Worm (Caenorhabditis elegans): ENCODE measurements around the gene sri-34.

sri-34 gene

ce11 chrII:3151615-3152014, 7.3 kb downstream of the sri-34 start, which contains the start of the genes T10D4.14 and T10D4.19:
Gene T10D4.14 (minus strand): TSS chrII:3151715.
Gene T10D4.19 (plus strand): TSS chrII:3151918.
- TF ChIP-seq egl-27 (tag; optimal IDR thresholded peaks at IDR 0.05) (no peak), nhr-19 (GFP tag; conservative IDR thresholded peaks at IDR 0.05) (no peak), lsy-2 (tag; optimal IDR thresholded peaks at IDR 0.05) (no peak), sptf-1 (tag; optimal IDR thresholded peaks at IDR 0.05) (no peak), ets-5 (GFP tag; IDR thresholded peaks at IDR 0.05) (no peak), snu-23 (GFP tag; optimal IDR thresholded peaks at IDR 0.05) (no peak), xbp-1 (tag; optimal IDR thresholded peaks at IDR 0.05) (no peak), nhr-71 (tag; optimal IDR thresholded peaks at IDR 0.05) (no peak), unc-62 (GFP tag; optimal IDR thresholded peaks at IDR 0.05) (no peak), nhr-11 (tag; optimal IDR thresholded peaks at IDR 0.05) (no peak), nhr-76 (tag; optimal IDR thresholded peaks at IDR 0.05) (no peak), ceh-88 (GFP tag; IDR thresholded peaks at IDR 0.05) (no peak), unc-130 (tag; optimal IDR thresholded peaks at IDR 0.05) (no peak), snpc-4 (tag; optimal IDR thresholded peaks at IDR 0.05) (no peak), pag-3 (tag; optimal IDR thresholded peaks at IDR 0.05; ENCODE audit: borderline replicate concordance, insufficient read depth) (no peak), mab-9 (GFP tag; IDR thresholded peaks at IDR 0.05) (no peak), nhr-28 (tag; optimal IDR thresholded peaks at IDR 0.05) (no peak), fkh-10 (GFP tag; optimal IDR thresholded peaks at IDR 0.05) (no peak), jun-1 (tag; optimal IDR thresholded peaks at IDR 0.05) (no peak)

DNA sequence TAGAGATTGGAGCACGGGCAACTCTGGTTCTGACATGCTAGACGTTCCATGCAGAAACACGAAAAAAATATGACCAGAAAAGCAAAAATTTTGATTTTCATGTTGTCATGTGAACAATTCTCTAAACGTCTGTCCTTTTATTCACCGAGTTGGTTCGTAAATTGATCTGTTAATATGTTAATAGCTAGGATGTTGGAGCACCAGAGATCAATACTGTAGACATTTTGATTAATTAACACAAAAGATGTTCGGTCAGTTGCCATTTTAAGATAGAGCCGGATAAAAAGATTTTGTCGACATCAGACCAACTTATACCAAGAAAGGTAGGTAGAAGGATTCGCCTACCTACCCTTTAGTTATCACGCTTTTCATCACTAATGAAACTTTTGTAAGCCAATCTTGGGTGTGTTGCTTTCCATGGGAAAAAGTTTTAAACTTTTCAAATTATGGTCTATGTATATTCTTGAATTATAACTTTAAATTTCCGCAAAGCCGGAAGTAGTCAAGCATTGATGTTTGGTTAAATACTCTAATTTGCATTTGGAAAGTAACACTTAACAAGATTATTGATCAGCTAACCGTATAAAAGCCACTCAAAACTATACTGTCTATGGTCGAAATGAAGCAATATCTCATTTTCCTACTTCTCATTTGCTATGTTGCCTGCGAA, 9.2 kb downstream of the sri-34 start, which contains the start of the genes T10D4.11 and T10D4.1:
Gene T10D4.11, minus strand, starts transcription at position 101 of the 670 bp plus-strand sequence.
Gene T10D4.1, plus strand, starts transcription at position 620 of the 670 bp plus-strand sequence.
- no peak for TF ChIP-seq C16A3.4 (tag; optimal IDR thresholded peaks at IDR 0.05)

ce11 chrII:3148404-3148803, 10.5 kb downstream of the sri-34 start:
- no peak for TF ChIP-seq egl-13 (tag; optimal IDR thresholded peaks at IDR 0.05)
- TF ChIP-seq nhr-84 (tag; optimal IDR thresholded peaks at IDR 0.05) = no peak
- no peak for TF ChIP-seq lin-14 (GFP tag; optimal IDR thresholded peaks at IDR 0.05)
- no peak for TF ChIP-seq hlh-17 (GFP tag; optimal IDR thresholded peaks at IDR 0.05; ENCODE audit: borderline replicate concordance)
- no peak for TF ChIP-seq fkh-4 (tag; optimal IDR thresholded peaks at IDR 0.05; ENCODE audit: borderline replicate concordance)
- TF ChIP-seq mab-9 (GFP tag; IDR thresholded peaks at IDR 0.05) = no peak
- no peak for TF ChIP-seq xbp-1 (tag; optimal IDR thresholded peaks at IDR 0.05)
- no peak for TF ChIP-seq snu-23 (GFP tag; optimal IDR thresholded peaks at IDR 0.05)
- no peak for TF ChIP-seq nhr-28 (tag; optimal IDR thresholded peaks at IDR 0.05)
- no peak for TF ChIP-seq ztf-11 (tag; optimal IDR thresholded peaks at IDR 0.05)
- no peak for TF ChIP-seq mef-2 (tag; optimal IDR thresholded peaks at IDR 0.05)
- TF ChIP-seq ces-1 (GFP tag; optimal IDR thresholded peaks at IDR 0.05) = no peak
- no peak for TF ChIP-seq unc-130 (tag; optimal IDR thresholded peaks at IDR 0.05)
- TF ChIP-seq zip-4 (GFP tag; optimal IDR thresholded peaks at IDR 0.05) = no peak
- TF ChIP-seq pqm-1 (tag; optimal IDR thresholded peaks at IDR 0.05) = no peak
- no peak for TF ChIP-seq unc-98 (GFP tag; IDR thresholded peaks at IDR 0.05)
- no peak for TF ChIP-seq mdl-1 (tag; optimal IDR thresholded peaks at IDR 0.05)
- TF ChIP-seq F16B12.6 (tag; optimal IDR thresholded peaks at IDR 0.05) = no peak
- TF ChIP-seq nhr-85 (tag) = no peak

ce11 chrII:3145842-3146241, 13.0 kb downstream of the sri-34 start, which contains the start of gene T10D4.15:
Gene T10D4.15 (plus strand): TSS chrII:3146142.
- TF ChIP-seq mep-1 (tag; optimal IDR thresholded peaks at IDR 0.05) (no peak), fkh-4 (tag; optimal IDR thresholded peaks at IDR 0.05; ENCODE audit: borderline replicate concordance) (no peak), lin-15B (tag; optimal IDR thresholded peaks at IDR 0.05) (no peak), tbx-2 (tag; optimal IDR thresholded peaks at IDR 0.05) (no peak), unc-62 (GFP tag; optimal IDR thresholded peaks at IDR 0.05) (no peak), rnt-1 (tag; optimal IDR thresholded peaks at IDR 0.05) (no peak), snu-23 (GFP tag; optimal IDR thresholded peaks at IDR 0.05) (no peak), nhr-76 (tag; optimal IDR thresholded peaks at IDR 0.05) (no peak), tlp-1 (tag; optimal IDR thresholded peaks at IDR 0.05) (no peak), jun-1 (tag; optimal IDR thresholded peaks at IDR 0.05) (no peak), hpl-2 (GFP tag; optimal IDR thresholded peaks at IDR 0.05) (no peak), fos-1 (tag; optimal IDR thresholded peaks at IDR 0.05) (no peak), egl-27 (tag; optimal IDR thresholded peaks at IDR 0.05) (no peak), C16A3.4 (tag; optimal IDR thresholded peaks at IDR 0.05) (no peak), Y116A8C.19 (tag; optimal IDR thresholded peaks at IDR 0.05; ENCODE audit: borderline replicate concordance) (no peak), unc-86 (tag; optimal IDR thresholded peaks at IDR 0.05) (no peak), lin-35 (GFP tag; optimal IDR thresholded peaks at IDR 0.05) (no peak)
